Worm (Caenorhabditis elegans): ENCODE data around the gene Y67D8A.2.
"Not testable (repeated sequence)": the region's sequence is repeated elsewhere in the genome, so short reads cannot be mapped to it uniquely, and the experiment has no call there.

The Y67D8A.2 gene

DNA sequence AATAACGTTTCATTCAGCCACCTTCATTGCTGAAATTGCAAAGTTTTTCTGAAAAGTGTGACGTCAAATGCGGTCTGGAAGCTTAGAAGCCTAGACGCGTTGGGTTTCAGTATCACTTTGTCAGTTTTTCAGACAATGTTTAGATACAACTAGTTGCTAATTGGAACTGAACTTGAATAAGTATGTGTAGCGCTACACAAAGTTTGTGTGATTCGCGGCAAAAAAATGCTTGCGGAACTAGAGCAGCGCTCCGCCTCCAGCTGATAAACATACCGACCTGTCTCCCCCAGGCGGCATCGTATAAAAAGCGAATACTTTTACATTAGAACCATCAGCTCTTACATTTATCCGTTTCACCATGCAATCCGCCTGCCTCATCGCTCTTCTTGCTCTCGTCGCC, 79.8 kb downstream of the Y67D8A.2 start, which contains the start of gene W08E12.4:
TSS of gene W08E12.4 (plus strand) at position 301 of the 400 bp plus-strand sequence.
- TF ChIP-seq F33H1.4 (GFP tag; IDR thresholded peaks at IDR 0.05); lin-54 (GFP tag; optimal IDR thresholded peaks at IDR 0.05); hrde-1 (tag; optimal IDR thresholded peaks at IDR 0.05; ENCODE audit: borderline replicate concordance): not testable (repeated sequence)

Data from whole organism, young adult.